Fruit fly (Drosophila melanogaster) whole organism, wandering third instar larva: Measurements from ENCODE around the gene CG15404.
A peak's percentile ranks its signal among the peaks of the same experiment; 100 is the strongest.
"Not testable (repeated sequence)": the region's sequence is repeated elsewhere in the genome, so short reads cannot be mapped to it uniquely, and the experiment has no call there.

ENCODE experiments used
- Abd-B ChIP-seq: fragments of >200 bp; optimal IDR thresholded peaks from 2 replicates; lab custom pipeline; 2017; ENCODE audit warnings: missing biosample characterization, missing genetic modification characterization
- CG32264 ChIP-seq: fragments of 200-800 bp; sonication (Bioruptor generic); optimal IDR thresholded peaks from 2 replicates; lab custom pipeline; 2016; ENCODE audit warnings: missing biosample characterization, missing genetic modification characterization
- CG9705 ChIP-seq: fragments of 200-800 bp; sonication (Bioruptor generic); optimal IDR thresholded peaks from 2 replicates; lab custom pipeline; 2018; ENCODE audit warnings: missing biosample characterization, mild to moderate bottlenecking, missing genetic modification characterization
- Dfd ChIP-seq: fragments of >200 bp; optimal IDR thresholded peaks from 2 replicates; lab custom pipeline; 2017; ENCODE audit warnings: missing biosample characterization, missing genetic modification characterization
- Dif ChIP-seq: fragments of 200-275, 200-300 bp; sonication (Bioruptor generic); optimal IDR thresholded peaks from 2 replicates; lab custom pipeline; 2018; ENCODE audit warnings: missing biosample characterization, missing genetic modification characterization; ENCODE audit not compliant: partially characterized antibody
- HLH106 ChIP-seq: fragments of 200-800 bp; optimal IDR thresholded peaks from 3 replicates; lab custom pipeline; 2019; ENCODE audit warnings: missing biosample characterization, mild to moderate bottlenecking, missing genetic modification characterization, moderate library complexity
- Hnf4 ChIP-seq: fragments of 200-800 bp; sonication (Bioruptor generic); optimal IDR thresholded peaks from 2 replicates; lab custom pipeline; 2016; ENCODE audit warnings: missing biosample characterization, mild to moderate bottlenecking, missing genetic modification characterization
- Hr78 ChIP-seq: fragments of >200 bp; optimal IDR thresholded peaks from 2 replicates; lab custom pipeline; 2017; ENCODE audit warnings: missing biosample characterization, missing genetic modification characterization
- Hr83 ChIP-seq: fragments of 200-300 bp; sonication (Bioruptor generic); optimal IDR thresholded peaks from 2 replicates; lab custom pipeline; 2016; ENCODE audit warnings: missing biosample characterization, mild to moderate bottlenecking, missing genetic modification characterization, moderate library complexity; ENCODE audit not compliant: poor library complexity, severe bottlenecking
- Jra ChIP-seq: sonication (Bioruptor generic); optimal IDR thresholded peaks from 2 replicates; lab custom pipeline; 2016; ENCODE audit warnings: missing biosample characterization, missing genetic modification characterization
- Mio ChIP-seq: sonication (Bioruptor generic); optimal IDR thresholded peaks from 2 replicates; lab custom pipeline; 2016; ENCODE audit warnings: missing biosample characterization, missing genetic modification characterization
- N ChIP-seq: fragments of >200 bp; optimal IDR thresholded peaks from 2 replicates; lab custom pipeline; 2018; ENCODE audit warnings: missing biosample characterization, missing external identifiers, missing genetic modification characterization
- OdsH ChIP-seq: fragments of 200-800 bp; sonication (Bioruptor generic); optimal IDR thresholded peaks from 2 replicates; lab custom pipeline; 2016; ENCODE audit warnings: missing biosample characterization, mild to moderate bottlenecking, missing genetic modification characterization
- Rel ChIP-seq, 2 experiments: fragments of 200-800 bp; sonication (Bioruptor generic) in 1 of 2; optimal IDR thresholded peaks; 2 replicates in 1 of 2; 3 replicates in 1 of 2; lab custom pipeline; 2016 to 2019; ENCODE audit warnings: mild to moderate bottlenecking in 2 of 2, missing biosample characterization in 2 of 2, missing genetic modification characterization in 2 of 2, moderate library complexity in 1 of 2
- Sp1 ChIP-seq: fragments of 200-800 bp; sonication (Bioruptor generic); optimal IDR thresholded peaks from 3 replicates; lab custom pipeline; 2019; ENCODE audit warnings: missing biosample characterization, mild to moderate bottlenecking, missing genetic modification characterization, moderate library complexity
- Vsx2 ChIP-seq: fragments of 200-300, 225-300 bp; sonication (Bioruptor generic); optimal IDR thresholded peaks from 2 replicates; lab custom pipeline; 2018; ENCODE audit warnings: missing biosample characterization, missing genetic modification characterization; ENCODE audit not compliant: partially characterized antibody
- dmrt93B ChIP-seq: fragments of 200-800 bp; sonication (Bioruptor generic); optimal IDR thresholded peaks from 2 replicates; lab custom pipeline; 2018; ENCODE audit warnings: missing biosample characterization, mild to moderate bottlenecking, missing genetic modification characterization
- ey ChIP-seq: fragments of 200-800 bp; sonication (Bioruptor generic); optimal IDR thresholded peaks from 2 replicates; lab custom pipeline; 2016; ENCODE audit warnings: missing biosample characterization, missing genetic modification characterization
- foxo ChIP-seq, 2 experiments: fragments of 200-800 bp; sonication (Bioruptor generic); optimal IDR thresholded peaks; 2 replicates in 1 of 2; 3 replicates in 1 of 2; lab custom pipeline; 2016 to 2017; ENCODE audit warnings: missing biosample characterization in 2 of 2, missing genetic modification characterization in 2 of 2
- h ChIP-seq: fragments of 200-800 bp; sonication (Bioruptor generic); optimal IDR thresholded peaks from 3 replicates; lab custom pipeline; 2016; ENCODE audit warnings: missing biosample characterization, mild to moderate bottlenecking, missing genetic modification characterization
- jim ChIP-seq: fragments of 175-275, 200-325 bp; sonication (Bioruptor generic); optimal IDR thresholded peaks from 2 replicates; lab custom pipeline; 2016; ENCODE audit warnings: missing biosample characterization, mild to moderate bottlenecking, missing genetic modification characterization
- pan ChIP-seq: fragments of >200 bp; optimal IDR thresholded peaks from 2 replicates; lab custom pipeline; 2017
- psq ChIP-seq: fragments of 200-800 bp; sonication (Bioruptor generic); optimal IDR thresholded peaks from 3 replicates; lab custom pipeline; 2017; ENCODE audit warnings: missing biosample characterization, mild to moderate bottlenecking, missing genetic modification characterization, moderate library complexity
- rgr ChIP-seq: fragments of 200-800 bp; sonication (Bioruptor generic); optimal IDR thresholded peaks from 3 replicates; lab custom pipeline; 2016; ENCODE audit warnings: missing biosample characterization, mild to moderate bottlenecking, missing genetic modification characterization
- sage ChIP-seq: fragments of 200-800 bp; sonication (Bioruptor generic); optimal IDR thresholded peaks from 2 replicates; lab custom pipeline; 2016; ENCODE audit warnings: missing biosample characterization, mild to moderate bottlenecking, missing genetic modification characterization
- sv ChIP-seq: fragments of 200-800 bp; sonication (Bioruptor generic); optimal IDR thresholded peaks from 3 replicates; lab custom pipeline; 2016; ENCODE audit warnings: missing biosample characterization, missing genetic modification characterization
- usp ChIP-seq: fragments of >200 bp; optimal IDR thresholded peaks from 2 replicates; lab custom pipeline; 2017; ENCODE audit warnings: missing biosample characterization, missing genetic modification characterization
- woc ChIP-seq: sonication (Bioruptor generic); optimal IDR thresholded peaks from 2 replicates; lab custom pipeline; 2016; ENCODE audit warnings: missing biosample characterization, mild to moderate bottlenecking, missing genetic modification characterization

The CG15404 gene

dm6 chr2L:3159144-3160000 lies 14.4 kb upstream of the CG15404 start, which contains the start of the genes Mad and gkt:
TSS of gene Mad (minus strand) at chr2L:3159643.
TSS of gene gkt (plus strand) at chr2L:3159950.
- TF ChIP-seq CG32264 (GFP tag; lab: Kevin White, UChicago) (no peak), Mio (GFP tag; lab: Kevin White, UChicago) (no peak), HLH106 (tag; lab: Kevin White, UChicago) (peak; percentile 16), foxo (GFP tag; optimal IDR thresholded peaks at IDR 0.05; lab: Kevin White, UChicago) (peak in 1 of 2 experiments; percentile 21), N (GFP tag; lab: Kevin White, UChicago) (peak; percentile 17)

- TF ChIP-seq pan (lab: Kevin White, UChicago); Sp1 (GFP tag; lab: Kevin White, UChicago); Hr78: not testable (repeated sequence)
Observed at dm6 chr2L:3163490-3163889, 10.3 kb upstream of the CG15404 start, which contains the start of gene Hydr2. TSS of gene Hydr2 (plus strand) at chr2L:3163645.

dm6 chr2L:3164257-3165021 lies 9.3 kb upstream of the CG15404 start:
- TF ChIP-seq jim (GFP tag; lab: Kevin White, UChicago) (no peak), dmrt93B (GFP tag; lab: Kevin White, UChicago) (no peak), HLH106 (tag; lab: Kevin White, UChicago) (no peak), CG9705 (GFP tag; lab: Kevin White, UChicago) (no peak), ey (GFP tag; lab: Kevin White, UChicago) (no peak), Hr83 (GFP tag; lab: Kevin White, UChicago) (no peak), OdsH (GFP tag; lab: Kevin White, UChicago) (no peak), pan (lab: Kevin White, UChicago) (no peak)

- no peak for TF ChIP-seq Abd-B (GFP tag; lab: Kevin White, UChicago)
- no peak for TF ChIP-seq Dfd (GFP tag; lab: Kevin White, UChicago)
- TF ChIP-seq ey (GFP tag; lab: Kevin White, UChicago): no peak
- TF ChIP-seq h (GFP tag; lab: Kevin White, UChicago): no peak
- TF ChIP-seq usp (GFP tag; lab: Kevin White, UChicago): no peak
- TF ChIP-seq Jra (GFP tag; lab: Kevin White, UChicago): no peak
- TF ChIP-seq Hnf4 (GFP tag; lab: Kevin White, UChicago): peak; percentile 34
- TF ChIP-seq HLH106 (tag; lab: Kevin White, UChicago): no peak
- no peak for TF ChIP-seq jim (GFP tag; lab: Kevin White, UChicago)
- TF ChIP-seq Rel (GFP tag; optimal IDR thresholded peaks at IDR 0.05; lab: Kevin White, UChicago): no peak
- TF ChIP-seq Rel (tag; optimal IDR thresholded peaks at IDR 0.05; lab: Kevin White, UChicago): peak; percentile 99
- no peak for TF ChIP-seq woc (GFP tag; lab: Kevin White, UChicago)
- no peak for TF ChIP-seq sv (GFP tag; lab: Kevin White, UChicago)
- no peak for TF ChIP-seq psq
- no peak for TF ChIP-seq OdsH (GFP tag; lab: Kevin White, UChicago)
- TF ChIP-seq CG32264 (GFP tag; lab: Kevin White, UChicago): no peak
- no peak for TF ChIP-seq Mio (GFP tag; lab: Kevin White, UChicago)
- no peak for TF ChIP-seq rgr (GFP tag; lab: Kevin White, UChicago)
- peak; percentile 7 for TF ChIP-seq Dif (GFP tag; lab: Kevin White, UChicago)
- TF ChIP-seq Hr83 (GFP tag; lab: Kevin White, UChicago): peak; percentile 62
- TF ChIP-seq Sp1 (GFP tag; lab: Kevin White, UChicago): no peak
- no peak for TF ChIP-seq sage (GFP tag; lab: Kevin White, UChicago)
- TF ChIP-seq dmrt93B (GFP tag; lab: Kevin White, UChicago): no peak
- no peak for TF ChIP-seq Vsx2
Observed at dm6 chr2L:3165022-3165647, 8.6 kb upstream of the CG15404 start.
